Worm (Caenorhabditis elegans) whole organism, L2 larva: Measurements from ENCODE around the gene Y50D4A.6.

Source experiments
- C34F6.9 ChIP-seq: fragments of 150-350 bp; optimal IDR thresholded peaks from 2 replicates; lab custom pipeline; 2014; ENCODE audit warnings: missing biosample characterization, missing genetic modification characterization
- F13H6.1 ChIP-seq: sonication (generic microtip); optimal IDR thresholded peaks from 2 replicates; lab custom pipeline; 2016; ENCODE audit warnings: missing genetic modification characterization, missing compliant biosample characterization
- R02D3.7 ChIP-seq: fragments of 150-350 bp; optimal IDR thresholded peaks from 2 replicates; lab custom pipeline; 2014; ENCODE audit warnings: missing biosample characterization, missing genetic modification characterization
- Y55F3AM.14 ChIP-seq: fragments of 200-800 bp; sonication (Bioruptor generic); optimal IDR thresholded peaks from 2 replicates; lab custom pipeline; 2018; ENCODE audit warnings: mild to moderate bottlenecking, missing genetic modification characterization, missing compliant biosample characterization
- ZK546.5 ChIP-seq: sonication (generic microtip); optimal IDR thresholded peaks from 2 replicates; lab custom pipeline; 2017; ENCODE audit warnings: missing biosample characterization, missing genetic modification characterization
- alr-1 ChIP-seq: fragments of 150-350 bp; optimal IDR thresholded peaks from 2 replicates; lab custom pipeline; 2014; ENCODE audit warnings: missing biosample characterization, missing genetic modification characterization
- aly-2 ChIP-seq: fragments of 150-350 bp; optimal IDR thresholded peaks from 2 replicates; lab custom pipeline; 2014; ENCODE audit warnings: missing biosample characterization, missing genetic modification characterization
- ama-1 ChIP-seq: fragments of 150-350 bp; optimal IDR thresholded peaks from 2 replicates; lab custom pipeline; 2018; ENCODE audit warnings: inconsistent platforms
- blmp-1 ChIP-seq: sonication (generic microtip); optimal IDR thresholded peaks from 2 replicates; lab custom pipeline; 2017; ENCODE audit warnings: missing genetic modification characterization, mild to moderate bottlenecking, missing compliant biosample characterization, antibody characterized with exemption, moderate library complexity; ENCODE audit not compliant: insufficient read depth
- ceh-16 ChIP-seq: fragments of 150-350 bp; optimal IDR thresholded peaks from 2 replicates; lab custom pipeline; 2014; ENCODE audit warnings: missing biosample characterization, missing genetic modification characterization
- ceh-82 ChIP-seq: fragments of 150-350 bp; optimal IDR thresholded peaks from 2 replicates; lab custom pipeline; 2014; ENCODE audit warnings: missing biosample characterization, missing genetic modification characterization
- crh-2 ChIP-seq: sonication (generic microtip); optimal IDR thresholded peaks from 2 replicates; lab custom pipeline; 2017; ENCODE audit warnings: missing biosample characterization, missing genetic modification characterization
- dmd-4 ChIP-seq: sonication (generic microtip); optimal IDR thresholded peaks from 2 replicates; lab custom pipeline; 2017; ENCODE audit warnings: missing biosample characterization, missing genetic modification characterization
- egl-27 ChIP-seq: sonication (generic microtip); optimal IDR thresholded peaks from 3 replicates; lab custom pipeline; 2017; ENCODE audit warnings: missing biosample characterization, missing genetic modification reagents, missing genetic modification characterization
- elt-1 ChIP-seq: fragments of 150-350 bp; optimal IDR thresholded peaks from 2 replicates; lab custom pipeline; 2014; ENCODE audit warnings: missing biosample characterization, missing genetic modification characterization
- elt-3 ChIP-seq: sonication (generic microtip); optimal IDR thresholded peaks from 2 replicates; lab custom pipeline; 2017; ENCODE audit warnings: missing biosample characterization, missing genetic modification characterization
- fos-1 ChIP-seq: fragments of 150-350 bp; optimal IDR thresholded peaks from 2 replicates; lab custom pipeline; 2014; ENCODE audit warnings: missing biosample characterization, missing genetic modification characterization
- gmeb-1 ChIP-seq: fragments of 150-350 bp; optimal IDR thresholded peaks from 2 replicates; lab custom pipeline; 2014; ENCODE audit warnings: missing biosample characterization, missing genetic modification characterization
- lin-11 ChIP-seq: fragments of 150-350 bp; sonication (generic microtip); optimal IDR thresholded peaks from 2 replicates; lab custom pipeline; 2014; ENCODE audit warnings: missing biosample characterization, missing genetic modification characterization, inconsistent platforms, mixed read lengths
- lin-13 ChIP-seq: fragments of 150-350 bp; optimal IDR thresholded peaks from 2 replicates; lab custom pipeline; 2014; ENCODE audit warnings: missing biosample characterization, missing genetic modification reagents, missing genetic modification characterization
- lin-39 ChIP-seq: fragments of 150-350 bp; optimal IDR thresholded peaks from 2 replicates; lab custom pipeline; 2014; ENCODE audit warnings: missing biosample characterization, missing genetic modification reagents, missing genetic modification characterization
- lsy-2 ChIP-seq, 2 experiments: fragments of 150-350 bp in 1 of 2; sonication (generic microtip) in 1 of 2; optimal IDR thresholded peaks; 2 replicates each; lab custom pipeline; 2014 to 2017; ENCODE audit warnings: missing biosample characterization in 2 of 2, missing genetic modification characterization in 2 of 2
- mab-5 ChIP-seq: fragments of 150-350 bp; optimal IDR thresholded peaks from 2 replicates; lab custom pipeline; 2014; ENCODE audit warnings: missing biosample characterization, missing genetic modification characterization
- mbf-1 ChIP-seq: sonication (generic microtip); optimal IDR thresholded peaks from 2 replicates; lab custom pipeline; 2017; ENCODE audit warnings: missing biosample characterization, missing genetic modification characterization
- mdl-1 ChIP-seq, 2 experiments: fragments of 150-350 bp in 1 of 2; sonication (generic microtip) in 1 of 2; optimal IDR thresholded peaks; 2 replicates each; lab custom pipeline; 2017; ENCODE audit warnings: missing biosample characterization in 2 of 2, missing genetic modification characterization in 2 of 2
- nhr-10 ChIP-seq: sonication (generic microtip); optimal IDR thresholded peaks from 2 replicates; lab custom pipeline; 2017; ENCODE audit warnings: missing biosample characterization, missing genetic modification characterization
- nhr-11 ChIP-seq: fragments of 150-350 bp; optimal IDR thresholded peaks from 2 replicates; lab custom pipeline; 2014; ENCODE audit warnings: missing biosample characterization, missing genetic modification characterization
- nhr-12 ChIP-seq: fragments of 150-350 bp; optimal IDR thresholded peaks from 2 replicates; lab custom pipeline; 2014; ENCODE audit warnings: missing biosample characterization, missing genetic modification characterization
- nhr-129 ChIP-seq: fragments of 150-350 bp; optimal IDR thresholded peaks from 2 replicates; lab custom pipeline; 2014; ENCODE audit warnings: missing biosample characterization, missing genetic modification characterization
- nhr-21 ChIP-seq: fragments of 150-350 bp; optimal IDR thresholded peaks from 2 replicates; lab custom pipeline; 2014; ENCODE audit warnings: missing biosample characterization, missing genetic modification characterization
- nhr-23 ChIP-seq: fragments of 150-350 bp; optimal IDR thresholded peaks from 2 replicates; lab custom pipeline; 2014; ENCODE audit warnings: missing biosample characterization, missing genetic modification reagents, missing genetic modification characterization
- nhr-237 ChIP-seq: fragments of 150-350 bp; optimal IDR thresholded peaks from 2 replicates; lab custom pipeline; 2014; ENCODE audit warnings: missing biosample characterization, missing genetic modification characterization
- nhr-6 ChIP-seq: fragments of 150-350 bp; optimal IDR thresholded peaks from 2 replicates; lab custom pipeline; 2014; ENCODE audit warnings: missing biosample characterization, missing genetic modification characterization
- nhr-77 ChIP-seq: fragments of 150-350 bp; optimal IDR thresholded peaks from 2 replicates; lab custom pipeline; 2014; ENCODE audit warnings: missing biosample characterization, missing genetic modification characterization
- peb-1 ChIP-seq: fragments of 150-350 bp; optimal IDR thresholded peaks from 2 replicates; lab custom pipeline; 2014; ENCODE audit warnings: missing biosample characterization, missing genetic modification characterization
- sem-4 ChIP-seq: fragments of 150-350 bp; optimal IDR thresholded peaks from 2 replicates; lab custom pipeline; 2014; ENCODE audit warnings: missing biosample characterization, missing genetic modification reagents, missing genetic modification characterization
- skn-1 ChIP-seq: sonication (generic microtip); optimal IDR thresholded peaks from 2 replicates; lab custom pipeline; 2017; ENCODE audit warnings: missing biosample characterization, missing genetic modification characterization
- sma-3 ChIP-seq: sonication (generic microtip); optimal IDR thresholded peaks from 2 replicates; lab custom pipeline; 2016; ENCODE audit warnings: missing genetic modification reagents, missing genetic modification characterization, missing compliant biosample characterization
- sma-9 ChIP-seq, 2 experiments: fragments of 150-350 bp in 1 of 2; sonication (generic microtip) in 1 of 2; optimal IDR thresholded peaks; 2 replicates each; lab custom pipeline; 2014 to 2016; ENCODE audit warnings: missing genetic modification characterization in 2 of 2, mild to moderate bottlenecking in 1 of 2, missing biosample characterization in 1 of 2, missing compliant biosample characterization in 1 of 2, missing genetic modification reagents in 1 of 2, moderate library complexity in 1 of 2
- snpc-4 ChIP-seq: fragments of 150-350 bp; optimal IDR thresholded peaks from 2 replicates; lab custom pipeline; 2014; ENCODE audit warnings: missing biosample characterization, missing genetic modification characterization
- unc-39 ChIP-seq: fragments of 150-350 bp; optimal IDR thresholded peaks from 2 replicates; lab custom pipeline; 2014; ENCODE audit warnings: missing biosample characterization, missing genetic modification characterization
- unc-55 ChIP-seq: fragments of 150-350 bp; sonication (generic microtip); optimal IDR thresholded peaks from 3 replicates; lab custom pipeline; 2014; ENCODE audit warnings: missing biosample characterization, missing genetic modification reagents, missing genetic modification characterization
- unc-62 ChIP-seq: fragments of 150-350 bp; optimal IDR thresholded peaks from 2 replicates; lab custom pipeline; 2014; ENCODE audit warnings: missing biosample characterization, missing genetic modification reagents, missing genetic modification characterization
- zag-1 ChIP-seq: fragments of 150-350 bp; optimal IDR thresholded peaks from 2 replicates; lab custom pipeline; 2014; ENCODE audit warnings: missing biosample characterization, missing genetic modification characterization
- ztf-1 ChIP-seq: fragments of 200-800 bp; sonication (Bioruptor generic); conservative IDR thresholded peaks from 2 replicates; pipeline ENCODE4 v1.3.6; 2022; ENCODE audit warnings: missing genetic modification characterization, missing compliant biosample characterization
- ztf-11 ChIP-seq: sonication (generic microtip); optimal IDR thresholded peaks from 2 replicates; lab custom pipeline; 2017; ENCODE audit warnings: missing biosample characterization, missing genetic modification characterization
- ztf-4 ChIP-seq: fragments of 150-350 bp; optimal IDR thresholded peaks from 2 replicates; lab custom pipeline; 2014; ENCODE audit warnings: missing biosample characterization, missing genetic modification characterization

Y50D4A.6 gene

ce11 chrV:1152736-1153135 is 46.3 kb downstream of the Y50D4A.6 start:
- no peak for TF ChIP-seq R02D3.7 (tag; lab: Kevin White, UChicago)
- no peak for TF ChIP-seq dmd-4 (tag; lab: Kevin White, UChicago)
- TF ChIP-seq skn-1: no peak
- no peak for TF ChIP-seq nhr-77 (tag; lab: Kevin White, UChicago)
- no peak for TF ChIP-seq C34F6.9
- no peak for TF ChIP-seq nhr-10 (tag; lab: Kevin White, UChicago)

- TF ChIP-seq nhr-237 (tag; lab: Kevin White, UChicago): no peak
- TF ChIP-seq ama-1 (lab: Kevin White, UChicago): no peak
- TF ChIP-seq C34F6.9: no peak
- no peak for TF ChIP-seq nhr-23 (tag; lab: Kevin White, UChicago)
- TF ChIP-seq dmd-4 (tag; lab: Kevin White, UChicago): no peak
- no peak for TF ChIP-seq sma-3 (GFP tag; lab: Kevin White, UChicago)
- TF ChIP-seq lin-11 (tag; lab: Kevin White, UChicago): no peak
- no peak for TF ChIP-seq F13H6.1 (tag; lab: Kevin White, UChicago)
- no peak for TF ChIP-seq alr-1 (tag; lab: Kevin White, UChicago)
- no peak for TF ChIP-seq nhr-12 (tag; lab: Kevin White, UChicago)
- no peak for TF ChIP-seq ztf-4 (tag; lab: Kevin White, UChicago)
- no peak for TF ChIP-seq skn-1
- TF ChIP-seq elt-1: no peak
- no peak for TF ChIP-seq nhr-6 (tag; lab: Kevin White, UChicago)
- TF ChIP-seq mbf-1 (tag; lab: Kevin White, UChicago): no peak
- no peak for TF ChIP-seq elt-3 (tag; lab: Kevin White, UChicago)
- no peak for TF ChIP-seq ZK546.5 (tag; lab: Kevin White, UChicago)
- TF ChIP-seq nhr-77 (tag; lab: Kevin White, UChicago): no peak
- TF ChIP-seq aly-2 (tag; lab: Kevin White, UChicago): no peak
- no peak for TF ChIP-seq lsy-2 (tag; optimal IDR thresholded peaks at IDR 0.05; lab: Kevin White, UChicago)
Observed at ce11 chrV:1151830-1152229, 47.2 kb downstream of the Y50D4A.6 start.

- peak; percentile 84 for TF ChIP-seq unc-39 (tag; lab: Kevin White, UChicago)
- TF ChIP-seq crh-2 (tag; lab: Kevin White, UChicago): peak; percentile 98
- peak; percentile 99 for TF ChIP-seq F13H6.1 (tag; lab: Kevin White, UChicago)
- TF ChIP-seq sma-9 (GFP tag; optimal IDR thresholded peaks at IDR 0.05; lab: Kevin White, UChicago): peak; percentile 97
- TF ChIP-seq sma-9 (tag; optimal IDR thresholded peaks at IDR 0.05; lab: Kevin White, UChicago): no peak
- TF ChIP-seq nhr-11 (tag; lab: Kevin White, UChicago): peak; percentile 87
- TF ChIP-seq R02D3.7 (tag; lab: Kevin White, UChicago): peak; percentile 63
- TF ChIP-seq zag-1 (tag; lab: Kevin White, UChicago): peak; percentile 99
- peak; percentile 93 for TF ChIP-seq nhr-10 (tag; lab: Kevin White, UChicago)
- peak; percentile 87 for TF ChIP-seq ceh-16 (tag; lab: Kevin White, UChicago)
- peak; percentile 99 for TF ChIP-seq nhr-21
- TF ChIP-seq ztf-4 (tag; lab: Kevin White, UChicago): peak; percentile 98
- peak; percentile 93 to 95 for TF ChIP-seq lsy-2 (tag; optimal IDR thresholded peaks at IDR 0.05; lab: Kevin White, UChicago)
- peak; percentile 96 for TF ChIP-seq sem-4 (tag; lab: Kevin White, UChicago)
- peak; percentile 90 to 97 for TF ChIP-seq mdl-1 (tag; optimal IDR thresholded peaks at IDR 0.05; lab: Kevin White, UChicago)
- TF ChIP-seq lin-39 (tag; lab: Kevin White, UChicago): no peak
- peak; percentile 98 for TF ChIP-seq C34F6.9
- TF ChIP-seq nhr-129 (tag; lab: Kevin White, UChicago): peak; percentile 97
- TF ChIP-seq ceh-82: peak; percentile 91
- TF ChIP-seq nhr-77 (tag; lab: Kevin White, UChicago): peak; percentile 74
- TF ChIP-seq ama-1 (lab: Kevin White, UChicago): no peak
- TF ChIP-seq ztf-11: peak; percentile 77
- TF ChIP-seq alr-1 (tag; lab: Kevin White, UChicago): no peak
- peak; percentile 69 for TF ChIP-seq unc-62 (GFP tag; lab: Kevin White, UChicago)
- TF ChIP-seq peb-1: no peak
- TF ChIP-seq gmeb-1 (tag; lab: Kevin White, UChicago): peak; percentile 86
- peak; percentile 95 for TF ChIP-seq mab-5 (tag; lab: Kevin White, UChicago)
- TF ChIP-seq ztf-1 (GFP tag; lab: Robert Waterston, UW): peak; percentile 92; the same call in 1 of the 2 replicates
- peak; percentile 94 for TF ChIP-seq nhr-6 (tag; lab: Kevin White, UChicago)
- peak; percentile 95 for TF ChIP-seq egl-27 (tag; lab: Kevin White, UChicago)
- TF ChIP-seq blmp-1: peak; percentile 45
- TF ChIP-seq lin-13 (GFP tag; lab: Kevin White, UChicago): peak; percentile 97
- peak; percentile 99 for TF ChIP-seq lin-11 (tag; lab: Kevin White, UChicago)
- peak; percentile 96 for TF ChIP-seq fos-1 (tag; lab: Kevin White, UChicago)
- TF ChIP-seq elt-3 (tag; lab: Kevin White, UChicago): no peak
- peak; percentile 92 for TF ChIP-seq nhr-237 (tag; lab: Kevin White, UChicago)
- peak; percentile 66 for TF ChIP-seq ZK546.5 (tag; lab: Kevin White, UChicago)
- TF ChIP-seq sma-3 (GFP tag; lab: Kevin White, UChicago): peak; percentile 98
- TF ChIP-seq unc-55 (GFP tag; lab: Kevin White, UChicago): peak; percentile 98
- TF ChIP-seq skn-1: peak; percentile 26
- TF ChIP-seq snpc-4 (tag; lab: Kevin White, UChicago): peak; percentile 79
- TF ChIP-seq Y55F3AM.14 (GFP tag; lab: Kevin White, UChicago): peak; percentile 100
- TF ChIP-seq mbf-1 (tag; lab: Kevin White, UChicago): no peak
Observed at ce11 chrV:1151324-1151742, 47.7 kb downstream of the Y50D4A.6 start.
